Fruit fly (Drosophila melanogaster) whole organism: ENCODE data around the gene NO66.

Experiments
- CG8478 ChIP-seq: fragments of >200 bp; optimal IDR thresholded peaks from 2 replicates; lab custom pipeline; 2018; ENCODE audit warnings: inconsistent platforms
- Dll ChIP-seq: fragments of >200 bp; optimal IDR thresholded peaks from 2 replicates; lab custom pipeline; 2017
- EcR ChIP-seq, 2 experiments: fragments of >200 bp; optimal IDR thresholded peaks; 2 replicates each; lab custom pipeline; 2017; ENCODE audit warnings: missing biosample characterization in 2 of 2, missing genetic modification characterization in 2 of 2, missing genetic modification reagents in 2 of 2
- pan ChIP-seq: fragments of >200 bp; optimal IDR thresholded peaks from 2 replicates; lab custom pipeline; 2017
- psq ChIP-seq: fragments of >200 bp; optimal IDR thresholded peaks from 2 replicates; lab custom pipeline; 2017
- usp ChIP-seq: fragments of >200 bp; optimal IDR thresholded peaks from 2 replicates; lab custom pipeline; 2017; ENCODE audit warnings: missing biosample characterization, missing genetic modification characterization, mixed read lengths

- TF ChIP-seq CG8478 = no peak
- no peak for TF ChIP-seq Dll (lab: Kevin White, UChicago)
- TF ChIP-seq EcR (GFP tag; optimal IDR thresholded peaks at IDR 0.05; lab: Kevin White, UChicago) = no peak
- TF ChIP-seq pan (lab: Kevin White, UChicago) = no peak
- no peak for TF ChIP-seq usp (GFP tag; lab: Kevin White, UChicago)
- no peak for TF ChIP-seq psq (lab: Kevin White, UChicago)
These were observed 42.3 kb upstream of the NO66 start, which contains the start of gene CG15577 for dm6 chrX:4276900-4277299.
